Worm (Caenorhabditis elegans) whole organism, early embryonic: ENCODE measurements around the gene frpr-21.
"Not testable (repeated sequence)": the region's sequence is repeated elsewhere in the genome, so short reads cannot be mapped to it uniquely, and the experiment has no call there.

Source experiments
- B0310.2 ChIP-seq: sonication (generic microtip); optimal IDR thresholded peaks from 2 replicates; lab custom pipeline; 2016; ENCODE audit warnings: mild to moderate bottlenecking, missing genetic modification characterization, missing compliant biosample characterization
- F13C5.2 ChIP-seq: sonication (generic microtip); optimal IDR thresholded peaks from 2 replicates; lab custom pipeline; 2017; ENCODE audit warnings: mild to moderate bottlenecking, missing genetic modification characterization, inconsistent platforms, missing compliant biosample characterization
- aly-1 ChIP-seq: sonication (generic microtip); optimal IDR thresholded peaks from 2 replicates; lab custom pipeline; 2016; ENCODE audit warnings: missing genetic modification characterization, missing compliant biosample characterization
- ama-1 ChIP-seq: fragments of 150-350 bp; optimal IDR thresholded peaks from 2 replicates; lab custom pipeline; 2014
- ceh-13 ChIP-seq: fragments of 200-800 bp; sonication (Bioruptor generic); optimal IDR thresholded peaks from 2 replicates; lab custom pipeline; 2018; ENCODE audit warnings: mild to moderate bottlenecking, missing genetic modification characterization, missing compliant biosample characterization
- ceh-36 ChIP-seq: sonication (generic microtip); optimal IDR thresholded peaks from 2 replicates; lab custom pipeline; 2016; ENCODE audit warnings: missing genetic modification characterization, inconsistent platforms, missing compliant biosample characterization
- ets-7 ChIP-seq: sonication (generic microtip); optimal IDR thresholded peaks from 2 replicates; lab custom pipeline; 2016; ENCODE audit warnings: missing genotype, missing genetic modification characterization, missing compliant biosample characterization
- flt-1 ChIP-seq: fragments of 200-800 bp; sonication (Bioruptor generic); IDR thresholded peaks from 2 replicates; pipeline ENCODE4 v1.3.6; 2022; ENCODE audit warnings: missing genetic modification characterization, missing compliant biosample characterization
- hmbx-1 ChIP-seq: sonication (generic microtip); optimal IDR thresholded peaks from 2 replicates; lab custom pipeline; 2016; ENCODE audit warnings: mild to moderate bottlenecking, missing genetic modification characterization, missing compliant biosample characterization
- hmg-4 ChIP-seq: fragments of 200-800 bp; sonication (Bioruptor generic); optimal IDR thresholded peaks from 2 replicates; lab custom pipeline; 2018; ENCODE audit warnings: mild to moderate bottlenecking, missing genetic modification characterization, missing compliant biosample characterization
- hnd-1 ChIP-seq: sonication (generic microtip); optimal IDR thresholded peaks from 2 replicates; lab custom pipeline; 2016; ENCODE audit warnings: missing genetic modification characterization, missing compliant biosample characterization
- pes-1 ChIP-seq: fragments of 200-800 bp; sonication (Bioruptor generic); IDR thresholded peaks from 2 replicates; pipeline ENCODE4 v1.3.6; 2022; ENCODE audit warnings: missing genetic modification reagents, missing genetic modification characterization, missing compliant biosample characterization
- scrt-1 ChIP-seq: fragments of 200-800 bp; sonication (Bioruptor generic); IDR thresholded peaks from 2 replicates; pipeline ENCODE4 v1.3.6; 2022; ENCODE audit warnings: missing genetic modification characterization, missing compliant biosample characterization
- sea-1 ChIP-seq: fragments of 200-800 bp; sonication (Bioruptor generic); conservative IDR thresholded peaks from 2 replicates; pipeline ENCODE4 v1.3.6; 2022; ENCODE audit warnings: missing genetic modification characterization, missing compliant biosample characterization
- tbx-11 ChIP-seq: fragments of 200-800 bp; sonication (Bioruptor generic); IDR thresholded peaks from 2 replicates; pipeline ENCODE4 v1.3.6; 2022; ENCODE audit warnings: missing genetic modification characterization, missing compliant biosample characterization
- tbx-37 ChIP-seq: fragments of 200-800 bp; sonication (Bioruptor generic); conservative IDR thresholded peaks from 2 replicates; pipeline ENCODE4 v1.3.6; 2022; ENCODE audit warnings: missing genetic modification reagents, missing genetic modification characterization, missing compliant biosample characterization
- tra-4 ChIP-seq: sonication (generic microtip); optimal IDR thresholded peaks from 2 replicates; lab custom pipeline; 2017; ENCODE audit warnings: missing genetic modification characterization, missing compliant biosample characterization

Gene frpr-21

ce11 chrII:10444971-10445707, 23.3 kb upstream of the frpr-21 start:
- TF ChIP-seq tbx-37 (GFP tag; lab: Robert Waterston, UW), result no peak
- TF ChIP-seq tra-4 (tag; lab: Kevin White, UChicago), result no peak
- no peak for TF ChIP-seq ets-7 (tag; lab: Kevin White, UChicago)
- TF ChIP-seq B0310.2, result no peak
- TF ChIP-seq hmbx-1, result no peak
- TF ChIP-seq sea-1 (GFP tag; lab: Robert Waterston, UW), result no peak
- TF ChIP-seq flt-1 (GFP tag; lab: Robert Waterston, UW), result no peak
- no peak for TF ChIP-seq pes-1
- no peak for TF ChIP-seq F13C5.2
- TF ChIP-seq hmg-4 (GFP tag; lab: Kevin White, UChicago), result no peak

DNA sequence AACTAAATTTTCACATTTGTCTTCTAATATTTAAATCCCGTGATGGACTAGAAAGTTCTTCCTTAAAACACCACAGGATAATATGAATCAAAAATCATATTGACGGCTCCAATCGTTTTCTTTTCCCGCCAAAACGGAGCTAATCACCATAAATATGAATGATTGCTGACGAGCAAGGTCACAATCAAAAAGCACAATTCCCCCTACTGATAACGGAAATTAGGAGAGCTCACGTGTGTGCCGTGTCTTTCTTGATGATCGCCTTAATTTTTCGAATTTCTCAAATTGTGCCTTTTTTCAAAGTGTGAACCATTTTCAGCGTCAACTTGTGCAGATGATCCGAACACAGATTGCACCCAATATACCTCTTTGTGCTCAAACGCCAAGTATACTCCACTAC, 22.1 kb upstream of the frpr-21 start:
- TF ChIP-seq ceh-13 (GFP tag; lab: Kevin White, UChicago), result no peak
- no peak for TF ChIP-seq tbx-37 (GFP tag; lab: Robert Waterston, UW)
- no peak for TF ChIP-seq B0310.2
- no peak for TF ChIP-seq scrt-1 (GFP tag; lab: Robert Waterston, UW)
- TF ChIP-seq ama-1 (lab: Kevin White, UChicago), result no peak

DNA sequence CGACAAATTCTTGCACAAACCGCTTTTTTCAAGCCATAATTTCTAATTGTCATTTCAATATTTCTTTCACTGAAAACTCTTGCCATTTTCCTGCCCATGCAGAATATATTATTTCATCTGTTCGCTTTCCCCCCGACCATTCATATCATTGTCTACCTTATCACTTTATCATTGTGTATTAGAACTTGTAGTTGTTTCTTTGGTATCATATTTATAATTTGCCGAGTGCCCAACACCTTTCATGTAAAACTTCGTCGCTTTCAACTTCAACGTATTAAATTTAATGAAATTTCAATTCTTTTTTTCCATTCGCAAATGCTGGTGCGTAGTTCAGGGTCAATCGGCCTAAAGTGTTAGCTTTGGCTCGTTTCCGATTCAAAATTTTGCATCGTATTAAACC, 21.0 kb upstream of the frpr-21 start, which contains the start of gene ZK673.1:
Gene ZK673.1, plus strand, starts transcription at position 301 of the 400 bp plus-strand sequence.
- TF ChIP-seq ceh-36 (tag; lab: Kevin White, UChicago); tbx-37 (GFP tag; lab: Robert Waterston, UW); ets-7 (tag; lab: Kevin White, UChicago): not testable (repeated sequence)

DNA sequence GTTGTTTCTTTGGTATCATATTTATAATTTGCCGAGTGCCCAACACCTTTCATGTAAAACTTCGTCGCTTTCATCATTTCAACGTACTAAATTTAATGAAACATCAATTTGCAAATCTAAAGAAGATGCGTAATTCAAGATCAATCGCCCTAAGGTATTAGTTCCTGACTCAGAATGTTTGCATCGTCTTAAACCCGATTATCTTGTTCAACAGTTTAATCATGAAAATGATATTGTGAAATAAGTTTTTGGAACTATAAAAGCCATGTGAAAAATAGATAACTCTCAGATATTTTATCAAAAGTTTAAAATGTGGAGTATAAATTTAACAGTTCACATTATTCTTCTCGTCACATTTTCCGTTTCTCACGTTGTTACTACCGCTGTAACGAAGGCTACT, 18.1 kb upstream of the frpr-21 start, which contains the start of gene E04D5.4:
Gene E04D5.4, plus strand, starts transcription at position 301 of the 400 bp plus-strand sequence.
- TF ChIP-seq tbx-11 (GFP tag; lab: Robert Waterston, UW) (no peak), scrt-1 (GFP tag; lab: Robert Waterston, UW) (no peak), ceh-13 (GFP tag; lab: Kevin White, UChicago) (no peak), B0310.2 (no peak), ceh-36 (tag; lab: Kevin White, UChicago) (no peak), ets-7 (tag; lab: Kevin White, UChicago) (no peak), flt-1 (GFP tag; lab: Robert Waterston, UW) (no peak)

DNA sequence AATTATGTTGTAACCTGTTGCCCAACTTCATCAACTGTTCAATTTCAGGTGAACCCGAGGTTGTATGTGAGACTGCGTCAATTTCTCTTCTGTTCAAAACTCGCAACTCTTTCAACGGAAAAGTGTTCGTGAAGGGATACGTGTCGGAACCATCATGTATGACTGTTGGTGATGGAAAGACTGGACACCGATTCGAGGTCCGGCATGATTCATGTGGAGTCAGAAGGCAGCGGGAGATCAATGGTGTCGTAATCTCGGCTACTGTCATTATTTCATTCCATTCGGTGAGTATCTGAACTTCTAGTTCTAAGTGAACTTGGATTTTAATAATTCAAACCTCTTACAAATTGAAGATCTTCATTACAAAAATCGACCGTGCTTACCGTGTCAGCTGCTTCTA, 16.0 kb upstream of the frpr-21 start:
- TF ChIP-seq flt-1 (GFP tag; lab: Robert Waterston, UW) (no peak), hmbx-1 (no peak), sea-1 (GFP tag; lab: Robert Waterston, UW) (no peak), ceh-36 (tag; lab: Kevin White, UChicago) (no peak), tbx-37 (GFP tag; lab: Robert Waterston, UW) (no peak), tbx-11 (GFP tag; lab: Robert Waterston, UW) (no peak), F13C5.2 (no peak), hmg-4 (GFP tag; lab: Kevin White, UChicago) (no peak), ets-7 (tag; lab: Kevin White, UChicago) (no peak), aly-1 (tag; lab: Kevin White, UChicago) (no peak), hnd-1 (tag; lab: Kevin White, UChicago) (no peak), ama-1 (lab: Kevin White, UChicago) (no peak), tra-4 (tag; lab: Kevin White, UChicago) (no peak), scrt-1 (GFP tag; lab: Robert Waterston, UW) (no peak), B0310.2 (no peak), pes-1 (no peak), ceh-13 (GFP tag; lab: Kevin White, UChicago) (no peak)

- no peak for TF ChIP-seq ets-7 (tag; lab: Kevin White, UChicago)
- TF ChIP-seq hmg-4 (GFP tag; lab: Kevin White, UChicago), result no peak
- no peak for TF ChIP-seq tbx-11 (GFP tag; lab: Robert Waterston, UW)
- no peak for TF ChIP-seq F13C5.2
- TF ChIP-seq ceh-36 (tag; lab: Kevin White, UChicago), result no peak
- no peak for TF ChIP-seq pes-1
- no peak for TF ChIP-seq ceh-13 (GFP tag; lab: Kevin White, UChicago)
- TF ChIP-seq B0310.2, result no peak
- TF ChIP-seq scrt-1 (GFP tag; lab: Robert Waterston, UW), result no peak
- TF ChIP-seq tbx-37 (GFP tag; lab: Robert Waterston, UW), result no peak
- no peak for TF ChIP-seq ama-1 (lab: Kevin White, UChicago)
- TF ChIP-seq hmbx-1, result no peak
- TF ChIP-seq flt-1 (GFP tag; lab: Robert Waterston, UW), result no peak
- TF ChIP-seq aly-1 (tag; lab: Kevin White, UChicago), result no peak
- no peak for TF ChIP-seq sea-1 (GFP tag; lab: Robert Waterston, UW)
- no peak for TF ChIP-seq hnd-1 (tag; lab: Kevin White, UChicago)
- TF ChIP-seq tra-4 (tag; lab: Kevin White, UChicago), result no peak
Measured at ce11 chrII:10435836-10436235, 14.0 kb upstream of the frpr-21 start, which contains the start of gene cut-4. Gene cut-4, plus strand, starts transcription at chrII:10436136.

DNA sequence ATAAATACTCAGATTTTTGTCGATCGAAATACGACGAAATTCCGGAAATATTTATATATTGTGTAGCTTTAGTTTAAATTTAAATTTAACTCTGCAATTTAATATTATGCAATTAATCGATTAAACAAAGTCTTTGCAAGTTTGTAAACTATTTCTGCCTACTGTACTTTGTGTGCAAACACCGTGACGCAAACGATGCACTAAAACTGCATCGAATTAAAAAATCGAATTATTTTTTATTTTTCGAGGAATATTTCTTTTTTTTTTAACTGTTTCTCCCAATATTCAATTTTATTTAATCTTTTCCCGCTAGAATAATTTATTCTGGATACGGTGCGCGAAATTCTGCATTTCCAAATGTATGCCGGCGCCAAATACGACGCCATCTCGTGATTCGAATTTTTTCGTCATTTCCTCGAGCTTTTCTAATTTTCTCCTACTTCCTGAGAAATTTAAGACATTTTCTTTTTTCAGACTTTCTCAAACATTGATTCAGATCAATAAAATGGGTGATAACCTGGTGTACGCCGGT, 5.4 kb downstream of the frpr-21 start, which contains the start of gene eif-2A:
Gene eif-2A, plus strand, starts transcription at position 469 of the 532 bp plus-strand sequence.
- no peak for TF ChIP-seq ceh-13 (GFP tag; lab: Kevin White, UChicago)
- no peak for TF ChIP-seq ceh-36 (tag; lab: Kevin White, UChicago)
- no peak for TF ChIP-seq hnd-1 (tag; lab: Kevin White, UChicago)
